ENCODE assay signal across 3 worm cellular contexts in genomic region chrX:10532180-10532833, ce11.
A peak's percentile ranks its signal among the peaks of the same experiment; 100 is the strongest.
TF ChIP-seq lines count a peak whose summit lies in the region.

No protein-coding gene starts in this region.

TF ChIP-seq in whole organism, L1 larva, 84 proteins besides CTCF, POLR2A, EP300 and RAD21 (continued from another document):
- TF ChIP-seq lir-3 (tag; optimal IDR thresholded peaks at IDR 0.05; lab: Kevin White, UChicago; ENCODE audit: poor library complexity) (no peak), nhr-20 (tag; optimal IDR thresholded peaks at IDR 0.05; lab: Kevin White, UChicago) (peak; percentile 18), C34B4.2 (tag; optimal IDR thresholded peaks at IDR 0.05; lab: Kevin White, UChicago) (no peak), nhr-28 (tag; optimal IDR thresholded peaks at IDR 0.05; lab: Kevin White, UChicago) (no peak), elt-2 (tag; optimal IDR thresholded peaks at IDR 0.05; lab: Kevin White, UChicago) (peak; percentile 93), ets-5 (GFP tag; IDR thresholded peaks at IDR 0.05; lab: Robert Waterston, UW) (no peak), lin-13 (GFP tag; optimal IDR thresholded peaks at IDR 0.05; lab: Kevin White, UChicago) (no peak), ceh-82 (tag; optimal IDR thresholded peaks at IDR 0.05; lab: Kevin White, UChicago) (no peak), hlh-17 (GFP tag; optimal IDR thresholded peaks at IDR 0.05; lab: Kevin White, UChicago; ENCODE audit: borderline replicate concordance) (no peak)
TF ChIP-seq in whole organism, L1 larva: peak in this region for 5.

TF ChIP-seq in whole organism, L2 larva, 48 proteins besides CTCF, POLR2A, EP300 and RAD21 (continued from another document):
- no peak for TF ChIP-seq dmd-4 (tag; optimal IDR thresholded peaks at IDR 0.05; lab: Kevin White, UChicago)
- peak; percentile 52 for TF ChIP-seq F13H6.1 (tag; optimal IDR thresholded peaks at IDR 0.05; lab: Kevin White, UChicago)
- no peak for TF ChIP-seq sem-4 (tag; optimal IDR thresholded peaks at IDR 0.05; lab: Kevin White, UChicago)
- TF ChIP-seq sma-9 (GFP tag; optimal IDR thresholded peaks at IDR 0.05; lab: Kevin White, UChicago) = peak; percentile 68
- no peak for TF ChIP-seq sma-9 (tag; optimal IDR thresholded peaks at IDR 0.05; lab: Kevin White, UChicago)
- TF ChIP-seq lin-11 (tag; optimal IDR thresholded peaks at IDR 0.05; lab: Kevin White, UChicago) = no peak
- no peak for TF ChIP-seq ZK546.5 (tag; optimal IDR thresholded peaks at IDR 0.05; lab: Kevin White, UChicago)

TF ChIP-seq in whole organism, L4 larva, 104 proteins besides CTCF, POLR2A, EP300 and RAD21 (continued from another document):
- TF ChIP-seq snpc-4 (tag; optimal IDR thresholded peaks at IDR 0.05; lab: Kevin White, UChicago) = no peak
- TF ChIP-seq nhr-111 (GFP tag; optimal IDR thresholded peaks at IDR 0.05; lab: Kevin White, UChicago) = no peak
- peak in 1 of 2 experiments; percentile 91 for TF ChIP-seq unc-62 (GFP tag; optimal IDR thresholded peaks at IDR 0.05 in 1 of 2; lab: Kevin White, UChicago)
- no peak for TF ChIP-seq unc-62 (tag; optimal IDR thresholded peaks at IDR 0.05; lab: Kevin White, UChicago)
- TF ChIP-seq attf-4 (tag; optimal IDR thresholded peaks at IDR 0.05; lab: Kevin White, UChicago) = no peak
- no peak for TF ChIP-seq ztf-7 (tag; optimal IDR thresholded peaks at IDR 0.05; lab: Kevin White, UChicago)
- TF ChIP-seq mdl-1 (tag; optimal IDR thresholded peaks at IDR 0.05; lab: Kevin White, UChicago) = peak in 1 of 2 experiments; percentile 3
- TF ChIP-seq dmd-6 (GFP tag; IDR thresholded peaks at IDR 0.05; lab: Robert Waterston, UW) = peak; percentile 52; the same call in 1 of the 2 replicates
- no peak for TF ChIP-seq F49E8.2 (tag; optimal IDR thresholded peaks at IDR 0.05; lab: Kevin White, UChicago; ENCODE audit: borderline replicate concordance)
- TF ChIP-seq nhr-48 (tag; optimal IDR thresholded peaks at IDR 0.05; lab: Kevin White, UChicago) = peak; percentile 56
- no peak for TF ChIP-seq nhr-77 (tag; optimal IDR thresholded peaks at IDR 0.05; lab: Kevin White, UChicago)
- TF ChIP-seq nhr-28 (tag; optimal IDR thresholded peaks at IDR 0.05; lab: Kevin White, UChicago) = peak; percentile 40
- 0 out of 2 replicates have a peak, but pooled peaks have one; percentile 34 for TF ChIP-seq php-3 (GFP tag; IDR thresholded peaks at IDR 0.05; lab: Robert Waterston, UW)
- TF ChIP-seq ces-1 (GFP tag; optimal IDR thresholded peaks at IDR 0.05; lab: Kevin White, UChicago) = no peak
- TF ChIP-seq jun-1 (tag; optimal IDR thresholded peaks at IDR 0.05; lab: Kevin White, UChicago) = no peak
- TF ChIP-seq Y48G9A.11 (GFP tag; IDR thresholded peaks at IDR 0.05; lab: Robert Waterston, UW) = no peak
- no peak for TF ChIP-seq ZK337.2 (GFP tag; IDR thresholded peaks at IDR 0.05; lab: Robert Waterston, UW)
- no peak for TF ChIP-seq lin-15B (tag; optimal IDR thresholded peaks at IDR 0.05; lab: Kevin White, UChicago)
- no peak for TF ChIP-seq T26A8.4 (GFP tag; IDR thresholded peaks at IDR 0.05; lab: Robert Waterston, UW)
- no peak for TF ChIP-seq spr-3 (GFP tag; optimal IDR thresholded peaks at IDR 0.05; lab: Kevin White, UChicago)
- TF ChIP-seq dve-1 (tag; optimal IDR thresholded peaks at IDR 0.05; lab: Kevin White, UChicago; ENCODE audit: insufficient read depth) = peak; percentile 57
- TF ChIP-seq unc-130 (GFP tag; optimal IDR thresholded peaks at IDR 0.05; lab: Kevin White, UChicago) = no peak
- no peak for TF ChIP-seq dmd-9 (GFP tag; IDR thresholded peaks at IDR 0.05; lab: Robert Waterston, UW)
- TF ChIP-seq lin-1 (GFP tag; IDR thresholded peaks at IDR 0.05; lab: Robert Waterston, UW) = peak; percentile 60; the same call in 1 of the 2 replicates
- TF ChIP-seq D1046.2 (GFP tag; IDR thresholded peaks at IDR 0.05; lab: Robert Waterston, UW) = no peak
- TF ChIP-seq ZK546.5 (tag; optimal IDR thresholded peaks at IDR 0.05; lab: Kevin White, UChicago) = no peak
- peak; percentile 10 for TF ChIP-seq pqm-1 (tag; optimal IDR thresholded peaks at IDR 0.05; lab: Kevin White, UChicago)
- peak; percentile 23 for TF ChIP-seq hlh-30 (tag; optimal IDR thresholded peaks at IDR 0.05; lab: Kevin White, UChicago; ENCODE audit: insufficient read depth)
- no peak for TF ChIP-seq nhr-6 (tag; optimal IDR thresholded peaks at IDR 0.05; lab: Kevin White, UChicago)
- peak; percentile 50 for TF ChIP-seq hlh-11 (tag; optimal IDR thresholded peaks at IDR 0.05; lab: Kevin White, UChicago)
- TF ChIP-seq arid-1 (GFP tag; conservative IDR thresholded peaks at IDR 0.05; lab: Robert Waterston, UW) = no peak
- no peak for TF ChIP-seq zfp-3 (GFP tag; conservative IDR thresholded peaks at IDR 0.05; lab: Robert Waterston, UW)
- no peak for TF ChIP-seq lin-29 (GFP tag; IDR thresholded peaks at IDR 0.05; lab: Robert Waterston, UW)
- no peak for TF ChIP-seq ceh-32 (tag; optimal IDR thresholded peaks at IDR 0.05; lab: Kevin White, UChicago; ENCODE audit: poor library complexity)
- TF ChIP-seq nhr-76 (tag; optimal IDR thresholded peaks at IDR 0.05; lab: Kevin White, UChicago) = no peak
- TF ChIP-seq mep-1 (tag; optimal IDR thresholded peaks at IDR 0.05; lab: Kevin White, UChicago) = peak; percentile 24
- TF ChIP-seq mxl-2 (GFP tag; conservative IDR thresholded peaks at IDR 0.05; lab: Robert Waterston, UW) = no peak
- no peak for TF ChIP-seq nhr-11 (tag; optimal IDR thresholded peaks at IDR 0.05; lab: Kevin White, UChicago)
- TF ChIP-seq madf-9 (GFP tag; conservative IDR thresholded peaks at IDR 0.05; lab: Robert Waterston, UW) = no peak
- TF ChIP-seq sdz-12 (GFP tag; optimal IDR thresholded peaks at IDR 0.05; lab: Kevin White, UChicago) = no peak
- no peak for TF ChIP-seq fkh-10 (GFP tag; optimal IDR thresholded peaks at IDR 0.05; lab: Kevin White, UChicago)
- TF ChIP-seq lin-38 (GFP tag; IDR thresholded peaks at IDR 0.05; lab: Robert Waterston, UW) = no peak
- TF ChIP-seq duxl-1 (tag; optimal IDR thresholded peaks at IDR 0.05; lab: Kevin White, UChicago; ENCODE audit: poor library complexity) = no peak
- no peak for TF ChIP-seq set-16 (GFP tag; IDR thresholded peaks at IDR 0.05; lab: Robert Waterston, UW)
- TF ChIP-seq daf-16 (GFP tag; optimal IDR thresholded peaks at IDR 0.05; lab: Kevin White, UChicago) = no peak
- TF ChIP-seq daf-16 (tag; optimal IDR thresholded peaks at IDR 0.05; lab: Kevin White, UChicago) = peak; percentile 63
- no peak for TF ChIP-seq zfp-2 (tag; optimal IDR thresholded peaks at IDR 0.05; lab: Kevin White, UChicago)
- no peak for TF ChIP-seq snpc-1.2 (GFP tag; IDR thresholded peaks at IDR 0.05; lab: Robert Waterston, UW)
